Fruit fly (Drosophila melanogaster): ENCODE results near the gene CG31705.

dm6 chr2L:11488465-11489037, 39.5 kb downstream of the CG31705 start:
- TF ChIP-seq CG33017 (tag; optimal IDR thresholded peaks at IDR 0.05) (no peak), bab1 (GFP tag; optimal IDR thresholded peaks at IDR 0.05) (no peak), CG7101 (tag; optimal IDR thresholded peaks at IDR 0.05) (no peak), ovo (GFP tag; optimal IDR thresholded peaks at IDR 0.05) (no peak), kay (GFP tag; ENCODE audit: borderline replicate concordance) (no peak), CG5204 (GFP tag; optimal IDR thresholded peaks at IDR 0.05) (no peak), Hr96 (GFP tag; optimal IDR thresholded peaks at IDR 0.05) (no peak), CG12768 (GFP tag; optimal IDR thresholded peaks at IDR 0.05) (no peak), pad (GFP tag; optimal IDR thresholded peaks at IDR 0.05) (no peak), CG14711 (tag; optimal IDR thresholded peaks at IDR 0.05) (no peak), tj (GFP tag; optimal IDR thresholded peaks at IDR 0.05) (no peak), CG1620 (GFP tag; optimal IDR thresholded peaks at IDR 0.05) (no peak), cic (GFP tag; optimal IDR thresholded peaks at IDR 0.05) (no peak)
